Worm (Caenorhabditis elegans): ENCODE data around the gene unc-22.

DNA sequence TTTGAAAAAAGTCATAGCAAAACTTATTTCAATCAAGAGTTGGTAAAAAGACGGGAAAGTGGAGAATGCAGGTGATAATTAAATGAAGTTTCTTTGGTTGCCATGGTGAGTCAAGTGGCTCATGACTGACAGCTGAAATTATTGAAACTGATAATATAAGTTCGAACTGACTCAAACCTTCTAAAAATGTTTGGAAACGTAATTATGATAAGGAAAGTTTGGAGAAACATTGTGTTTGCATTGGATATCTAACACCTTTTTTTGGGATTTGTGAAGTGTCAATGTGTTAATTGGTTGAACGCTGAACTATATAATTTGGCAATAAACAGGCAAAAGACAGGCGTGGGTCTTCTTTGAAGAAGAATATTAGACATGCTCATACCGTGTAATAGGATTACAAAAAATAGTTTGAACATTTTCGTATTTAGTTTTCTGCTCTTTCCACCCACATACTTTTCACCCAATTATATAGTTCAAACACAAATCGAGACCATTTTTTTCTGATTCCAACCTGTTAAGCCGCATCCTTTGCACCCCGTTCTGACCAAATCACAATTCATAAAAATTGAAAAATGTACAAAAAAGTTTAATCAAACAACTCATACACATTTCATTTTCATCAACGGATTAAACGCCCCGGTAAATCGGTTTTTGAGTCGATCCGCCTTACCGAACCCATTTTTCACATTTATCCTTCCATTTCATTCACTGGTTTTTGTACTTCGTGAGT, 85.3 kb downstream of the unc-22 start, which contains the start of the genes srlf-33 and srlf-32:
- TF ChIP-seq ztf-4 (tag; optimal IDR thresholded peaks at IDR 0.05) (no peak), unc-62 (GFP tag; optimal IDR thresholded peaks at IDR 0.05) (no peak), aly-2 (tag; optimal IDR thresholded peaks at IDR 0.05) (no peak), ceh-82 (tag; optimal IDR thresholded peaks at IDR 0.05) (no peak), nhr-237 (tag; optimal IDR thresholded peaks at IDR 0.05) (no peak), ama-1 (optimal IDR thresholded peaks at IDR 0.05) (no peak), unc-55 (GFP tag; optimal IDR thresholded peaks at IDR 0.05) (no peak), lsy-2 (tag; optimal IDR thresholded peaks at IDR 0.05) (no peak), elt-1 (tag; optimal IDR thresholded peaks at IDR 0.05) (no peak), fos-1 (tag; optimal IDR thresholded peaks at IDR 0.05) (no peak)
